Worm (Caenorhabditis elegans) whole organism, L4 larva: ENCODE results near the gene sas-7.
A peak's percentile ranks its signal among the peaks of the same experiment; 100 is the strongest.

Experiments used
- D1046.2 ChIP-seq: fragments of 200-800 bp; sonication (Bioruptor generic); IDR thresholded peaks from 2 replicates; pipeline ENCODE4 v1.3.6; 2022; ENCODE audit warnings: missing genetic modification characterization, missing compliant biosample characterization
- F10B5.3 ChIP-seq: sonication (generic microtip); optimal IDR thresholded peaks from 2 replicates; lab custom pipeline; 2016; ENCODE audit warnings: mild to moderate bottlenecking, missing genetic modification characterization, missing compliant biosample characterization
- F37D6.2 ChIP-seq: sonication (generic microtip); optimal IDR thresholded peaks from 2 replicates; lab custom pipeline; 2016; ENCODE audit warnings: mild to moderate bottlenecking, missing genetic modification characterization, missing compliant biosample characterization
- T26A8.4 ChIP-seq: fragments of 200-800 bp; sonication (Bioruptor generic); IDR thresholded peaks from 2 replicates; pipeline ENCODE4 v1.3.6; 2022; ENCODE audit warnings: missing genetic modification characterization, missing compliant biosample characterization
- Y48G9A.11 ChIP-seq: fragments of 200-800 bp; sonication (Bioruptor generic); IDR thresholded peaks from 2 replicates; pipeline ENCODE4 v1.3.6; 2022; ENCODE audit warnings: missing genetic modification reagents, missing genetic modification characterization, missing compliant biosample characterization
- Y5F2A.4 ChIP-seq: fragments of 200-800 bp; sonication (Bioruptor generic); optimal IDR thresholded peaks from 2 replicates; lab custom pipeline; 2018; ENCODE audit warnings: mild to moderate bottlenecking, missing genetic modification characterization, missing compliant biosample characterization
- ZK546.5 ChIP-seq, 2 experiments: sonication (generic microtip); optimal IDR thresholded peaks; 2 replicates each; lab custom pipeline; 2017; ENCODE audit warnings: missing biosample characterization in 2 of 2, missing genetic modification characterization in 2 of 2
- aha-1 ChIP-seq: fragments of 150-350 bp; peaks from one replicate; lab custom pipeline; 2014; ENCODE audit warnings: missing biosample characterization, missing genetic modification characterization
- ama-1 ChIP-seq: fragments of 150-350 bp; optimal IDR thresholded peaks from 2 replicates; lab custom pipeline; 2014; ENCODE audit warnings: inconsistent platforms, mixed read lengths
- attf-4 ChIP-seq: sonication (generic microtip); optimal IDR thresholded peaks from 3 replicates; lab custom pipeline; 2017; ENCODE audit warnings: missing biosample characterization, missing genetic modification characterization
- ces-1 ChIP-seq: fragments of 150-350 bp; sonication (generic microtip); optimal IDR thresholded peaks from 4 replicates; lab custom pipeline; 2014; ENCODE audit warnings: missing biosample characterization, missing genetic modification reagents, missing genetic modification characterization
- ctbp-1 ChIP-seq: fragments of 200-800 bp; sonication (Bioruptor generic); IDR thresholded peaks from 2 replicates; pipeline ENCODE4 v1.3.6; 2022; ENCODE audit warnings: missing genetic modification reagents, missing genetic modification characterization, missing compliant biosample characterization
- daf-16 ChIP-seq, 3 experiments: sonication (generic microtip); optimal IDR thresholded peaks; 2 replicates each; lab custom pipeline; 2016 to 2017; ENCODE audit warnings: missing genetic modification characterization in 3 of 3, missing genetic modification reagents in 3 of 3, mild to moderate bottlenecking in 2 of 3, missing compliant biosample characterization in 2 of 3, missing biosample characterization in 1 of 3, moderate library complexity in 1 of 3
- dmd-6 ChIP-seq: fragments of 200-800 bp; sonication (Bioruptor generic); IDR thresholded peaks from 2 replicates; pipeline ENCODE4 v1.3.6; 2022; ENCODE audit warnings: missing genetic modification reagents, missing genetic modification characterization, missing compliant biosample characterization
- dpl-1 ChIP-seq: fragments of 150-350 bp; optimal IDR thresholded peaks from 2 replicates; lab custom pipeline; 2014; ENCODE audit warnings: missing biosample characterization, missing genetic modification reagents, missing genetic modification characterization
- fkh-10 ChIP-seq: fragments of 150-350 bp; optimal IDR thresholded peaks from 2 replicates; lab custom pipeline; 2014; ENCODE audit warnings: missing biosample characterization, missing genetic modification reagents, missing genetic modification characterization
- gei-8 ChIP-seq: fragments of 200-800 bp; sonication (Bioruptor generic); optimal IDR thresholded peaks from 2 replicates; lab custom pipeline; 2018; ENCODE audit warnings: mild to moderate bottlenecking, missing genetic modification characterization, missing compliant biosample characterization
- hif-1 ChIP-seq, 2 experiments: sonication (generic microtip); optimal IDR thresholded peaks; 2 replicates each; lab custom pipeline; 2016 to 2017; ENCODE audit warnings: missing compliant biosample characterization in 2 of 2, missing genetic modification characterization in 2 of 2, missing genetic modification reagents in 2 of 2, missing genotype in 2 of 2, mild to moderate bottlenecking in 1 of 2
- hlh-11 ChIP-seq: fragments of 200-800 bp; sonication (Bioruptor generic); optimal IDR thresholded peaks from 2 replicates; lab custom pipeline; 2018; ENCODE audit warnings: mild to moderate bottlenecking, missing genetic modification characterization, missing compliant biosample characterization
- hlh-30 ChIP-seq: sonication (generic microtip); optimal IDR thresholded peaks from 2 replicates; lab custom pipeline; 2017; ENCODE audit warnings: antibody characterized with exemption, mild to moderate bottlenecking, missing genetic modification characterization, missing compliant biosample characterization; ENCODE audit not compliant: insufficient read depth
- hmg-1.1 ChIP-seq: fragments of 200-800 bp; sonication (Bioruptor generic); IDR thresholded peaks from 2 replicates; pipeline ENCODE4 v1.3.6; 2022; ENCODE audit warnings: missing genetic modification reagents, missing genetic modification characterization, missing compliant biosample characterization
- lim-7 ChIP-seq: fragments of 200-800 bp; sonication (Bioruptor generic); IDR thresholded peaks from 2 replicates; pipeline ENCODE4 v1.3.6; 2022; ENCODE audit warnings: missing genetic modification characterization, missing compliant biosample characterization
- lin-15B ChIP-seq: fragments of 150-350 bp; sonication (generic microtip); optimal IDR thresholded peaks from 3 replicates; lab custom pipeline; 2014; ENCODE audit warnings: missing biosample characterization, missing genetic modification characterization
- lin-29 ChIP-seq: fragments of 200-800 bp; sonication (Bioruptor generic); IDR thresholded peaks from 2 replicates; pipeline ENCODE4 v1.3.6; 2022; ENCODE audit warnings: missing genetic modification reagents, missing genetic modification characterization, missing compliant biosample characterization
- lin-39 ChIP-seq: fragments of 150-350 bp; optimal IDR thresholded peaks from 2 replicates; lab custom pipeline; 2014; ENCODE audit warnings: missing biosample characterization, missing genetic modification reagents, missing genetic modification characterization
- lir-3 ChIP-seq: sonication (generic microtip); optimal IDR thresholded peaks from 2 replicates; lab custom pipeline; 2016; ENCODE audit warnings: mild to moderate bottlenecking, missing genetic modification characterization, missing compliant biosample characterization
- lsy-2 ChIP-seq, 2 experiments: fragments of 150-350 bp in 1 of 2; sonication (generic microtip) in 1 of 2; optimal IDR thresholded peaks; 2 replicates each; lab custom pipeline; 2014 to 2017; ENCODE audit warnings: missing biosample characterization in 2 of 2, missing genetic modification characterization in 2 of 2
- madf-9 ChIP-seq: fragments of 200-800 bp; sonication (Bioruptor generic); conservative IDR thresholded peaks from 2 replicates; pipeline ENCODE4 v1.3.6; 2022; ENCODE audit warnings: missing genetic modification reagents, missing genetic modification characterization, missing compliant biosample characterization
- mdt-29 ChIP-seq: fragments of 200-800 bp; sonication (Bioruptor generic); IDR thresholded peaks from 2 replicates; pipeline ENCODE4 v1.3.6; 2022; ENCODE audit warnings: missing genetic modification reagents, missing genetic modification characterization, missing compliant biosample characterization
- mep-1 ChIP-seq: fragments of 150-350 bp; sonication (generic microtip); optimal IDR thresholded peaks from 3 replicates; lab custom pipeline; 2014; ENCODE audit warnings: missing biosample characterization, missing genetic modification characterization
- mxl-2 ChIP-seq: fragments of 200-800 bp; sonication (Bioruptor generic); conservative IDR thresholded peaks from 2 replicates; pipeline ENCODE4 v1.3.6; 2022; ENCODE audit warnings: missing genetic modification reagents, missing genetic modification characterization, missing compliant biosample characterization
- mxl-3 ChIP-seq: fragments of 200-800 bp; sonication (Bioruptor generic); optimal IDR thresholded peaks from 2 replicates; lab custom pipeline; 2018; ENCODE audit warnings: mild to moderate bottlenecking, missing genetic modification characterization, missing compliant biosample characterization
- nhr-11 ChIP-seq: fragments of 150-350 bp; optimal IDR thresholded peaks from 2 replicates; lab custom pipeline; 2014; ENCODE audit warnings: missing biosample characterization, missing genetic modification characterization
- nhr-237 ChIP-seq: sonication (generic microtip); optimal IDR thresholded peaks from 2 replicates; lab custom pipeline; 2017; ENCODE audit warnings: missing biosample characterization, missing genetic modification characterization
- nhr-6 ChIP-seq: fragments of 150-350 bp; optimal IDR thresholded peaks from 2 replicates; lab custom pipeline; 2014; ENCODE audit warnings: missing biosample characterization, missing genetic modification characterization
- nhr-77 ChIP-seq: fragments of 150-350 bp; optimal IDR thresholded peaks from 2 replicates; lab custom pipeline; 2014; ENCODE audit warnings: missing biosample characterization, missing genetic modification characterization
- php-3 ChIP-seq: fragments of 200-800 bp; sonication (Bioruptor generic); IDR thresholded peaks from 2 replicates; pipeline ENCODE4 v1.3.6; 2022; ENCODE audit warnings: missing genetic modification reagents, missing genetic modification characterization, missing compliant biosample characterization
- rbr-2 ChIP-seq: sonication (generic microtip); optimal IDR thresholded peaks from 2 replicates; lab custom pipeline; 2016; ENCODE audit warnings: missing genotype, missing genetic modification characterization, missing compliant biosample characterization
- set-16 ChIP-seq: fragments of 200-800 bp; sonication (Bioruptor generic); IDR thresholded peaks from 2 replicates; pipeline ENCODE4 v1.3.6; 2022; ENCODE audit warnings: missing genetic modification reagents, missing genetic modification characterization, missing compliant biosample characterization
- snpc-4 ChIP-seq: fragments of 150-350 bp; optimal IDR thresholded peaks from 2 replicates; lab custom pipeline; 2014; ENCODE audit warnings: missing biosample characterization, missing genetic modification characterization
- tra-1 ChIP-seq: fragments of 200-800 bp; sonication (Bioruptor generic); IDR thresholded peaks from 2 replicates; pipeline ENCODE4 v1.3.6; 2022; ENCODE audit warnings: missing genetic modification reagents, missing genetic modification characterization, missing compliant biosample characterization
- unc-130 ChIP-seq: sonication (generic microtip); optimal IDR thresholded peaks from 2 replicates; lab custom pipeline; 2016; ENCODE audit warnings: missing genetic modification reagents, missing genetic modification characterization, missing compliant biosample characterization
- unc-62 ChIP-seq, 3 experiments: fragments of 150-350 bp in 1 of 3; sonication (generic microtip); optimal IDR thresholded peaks in 2 of 3; peaks in 1 of 3; 1 replicate in 1 of 3; 2 replicates in 2 of 3; lab custom pipeline; 2014 to 2017; ENCODE audit warnings: missing biosample characterization in 3 of 3, missing genetic modification characterization in 3 of 3, missing genetic modification reagents in 3 of 3, missing genotype in 1 of 3
- zag-1 ChIP-seq: fragments of 150-350 bp; optimal IDR thresholded peaks from 2 replicates; lab custom pipeline; 2014; ENCODE audit warnings: missing biosample characterization, missing genetic modification characterization
- zip-11 ChIP-seq: fragments of 200-800 bp; sonication (Bioruptor generic); IDR thresholded peaks from 2 replicates; pipeline ENCODE4 v1.3.6; 2022; ENCODE audit warnings: missing genetic modification characterization, missing compliant biosample characterization

The sas-7 gene

ce11 chrIII:10320788-10321187, at the start of gene sas-7:
Gene sas-7, plus strand, starts transcription at chrIII:10321019.
- TF ChIP-seq lin-39, result no peak
- peak; percentile 37 for TF ChIP-seq dpl-1 (GFP tag; lab: Kevin White, UChicago)

ce11 chrIII:10271807-10272206, 49.0 kb upstream of the sas-7 start:
- TF ChIP-seq lin-15B (tag; lab: Kevin White, UChicago), result no peak
- no peak for TF ChIP-seq gei-8 (GFP tag; lab: Kevin White, UChicago)
- no peak for TF ChIP-seq nhr-6 (tag; lab: Kevin White, UChicago)
- TF ChIP-seq zip-11 (GFP tag; lab: Robert Waterston, UW), result no peak
- no peak for TF ChIP-seq unc-130 (GFP tag; lab: Kevin White, UChicago)
- no peak for TF ChIP-seq Y48G9A.11 (GFP tag; lab: Robert Waterston, UW)
- TF ChIP-seq lim-7 (GFP tag; lab: Robert Waterston, UW), result no peak
- TF ChIP-seq aha-1, result peak; percentile 84
- no peak for TF ChIP-seq tra-1 (GFP tag; lab: Robert Waterston, UW)
- peak in 1 of 2 experiments; percentile 55 for TF ChIP-seq unc-62 (GFP tag; optimal IDR thresholded peaks at IDR 0.05 in 1 of 2; lab: Kevin White, UChicago)
- no peak for TF ChIP-seq unc-62 (tag; optimal IDR thresholded peaks at IDR 0.05; lab: Kevin White, UChicago)
- TF ChIP-seq, all 104 proteins: peak for 2

ce11 chrIII:10278826-10279225, 42.0 kb upstream of the sas-7 start, which contains the start of gene pad-2:
Gene pad-2, plus strand, starts transcription at chrIII:10279126.
- no peak for TF ChIP-seq mdt-29 (GFP tag; lab: Robert Waterston, UW)
- TF ChIP-seq Y5F2A.4, result no peak
- no peak for TF ChIP-seq T26A8.4 (GFP tag; lab: Robert Waterston, UW)
- no peak for TF ChIP-seq zag-1 (tag; lab: Kevin White, UChicago)
- no peak for TF ChIP-seq nhr-237 (tag; lab: Kevin White, UChicago)
- no peak for TF ChIP-seq php-3 (GFP tag; lab: Robert Waterston, UW)
- TF ChIP-seq mxl-2 (GFP tag; lab: Robert Waterston, UW), result no peak
- TF ChIP-seq snpc-4, result no peak
- TF ChIP-seq set-16 (GFP tag; lab: Robert Waterston, UW), result no peak
- no peak for TF ChIP-seq lin-15B (tag; lab: Kevin White, UChicago)
- no peak for TF ChIP-seq fkh-10
- no peak for TF ChIP-seq nhr-77 (tag; lab: Kevin White, UChicago)
- no peak for TF ChIP-seq dmd-6 (GFP tag; lab: Robert Waterston, UW)
- TF ChIP-seq tra-1 (GFP tag; lab: Robert Waterston, UW), result no peak
- no peak for TF ChIP-seq ama-1
- no peak for TF ChIP-seq attf-4

ce11 chrIII:10284214-10284613, 36.6 kb upstream of the sas-7 start:
- TF ChIP-seq daf-16 (GFP tag; optimal IDR thresholded peaks at IDR 0.05; lab: Kevin White, UChicago) (no peak), daf-16 (tag; optimal IDR thresholded peaks at IDR 0.05; lab: Kevin White, UChicago) (no peak), D1046.2 (GFP tag; lab: Robert Waterston, UW) (0 out of 2 replicates have a peak, but pooled peaks have one; percentile 72), mep-1 (peak; percentile 61), nhr-237 (tag; lab: Kevin White, UChicago) (no peak), ctbp-1 (peak; percentile 94; the same call in 1 of the 2 replicates), F37D6.2 (tag; lab: Kevin White, UChicago) (peak; percentile 68), fkh-10 (peak; percentile 61), F10B5.3 (tag; lab: Kevin White, UChicago) (no peak), hmg-1.1 (GFP tag; lab: Robert Waterston, UW) (peak; percentile 74), hlh-30 (tag; lab: Kevin White, UChicago) (peak; percentile 65), aha-1 (peak; percentile 93), ces-1 (GFP tag; lab: Kevin White, UChicago) (peak; percentile 84), set-16 (GFP tag; lab: Robert Waterston, UW) (peak; percentile 93), nhr-11 (tag; lab: Kevin White, UChicago) (peak; percentile 13), ZK546.5 (tag; optimal IDR thresholded peaks at IDR 0.05; lab: Kevin White, UChicago) (no peak), rbr-2 (peak; percentile 85), mxl-3 (GFP tag; lab: Kevin White, UChicago) (peak; percentile 28), dpl-1 (GFP tag; lab: Kevin White, UChicago) (no peak), lsy-2 (tag; optimal IDR thresholded peaks at IDR 0.05; lab: Kevin White, UChicago) (peak; percentile 46 to 58), hif-1 (tag; optimal IDR thresholded peaks at IDR 0.05; lab: Kevin White, UChicago) (peak in 1 of 2 experiments; percentile 55), madf-9 (GFP tag; lab: Robert Waterston, UW) (peak; percentile 49; the same call in 1 of the 2 replicates), hlh-11 (tag; lab: Kevin White, UChicago) (peak; percentile 42), lin-29 (GFP tag; lab: Robert Waterston, UW) (no peak), lir-3 (no peak)
